Fruit fly (Drosophila melanogaster): ENCODE data around the gene eEF1gamma.

- TF ChIP-seq CG7987 (GFP tag; optimal IDR thresholded peaks at IDR 0.05), result no peak
- no peak for TF ChIP-seq CG12299 (tag; optimal IDR thresholded peaks at IDR 0.05)
- no peak for TF ChIP-seq insv (GFP tag; optimal IDR thresholded peaks at IDR 0.05)
- TF ChIP-seq CG1647 (GFP tag; optimal IDR thresholded peaks at IDR 0.05), result no peak
- TF ChIP-seq klu (GFP tag; IDR thresholded peaks at IDR 0.05), result no peak
- no peak for TF ChIP-seq nom (GFP tag; optimal IDR thresholded peaks at IDR 0.05)
- TF ChIP-seq CG12104 (GFP tag; optimal IDR thresholded peaks at IDR 0.05), result no peak
- TF ChIP-seq sens (GFP tag), result no peak
- TF ChIP-seq tna (GFP tag; IDR thresholded peaks at IDR 0.05; ENCODE audit: partially characterized antibody), result no peak
- no peak for TF ChIP-seq CG14710 (tag; optimal IDR thresholded peaks at IDR 0.05)
Measured at dm6 chr3R:29210091-29210490, 9.9 kb upstream of the eEF1gamma start.

All from whole organism, embryonic.